Worm (Caenorhabditis elegans) whole organism, L2 larva: Measurements from ENCODE around the gene str-39.

ENCODE experiments used
- C34F6.9 ChIP-seq: fragments of 150-350 bp; optimal IDR thresholded peaks from 2 replicates; lab custom pipeline; 2014; ENCODE audit warnings: missing biosample characterization, missing genetic modification characterization
- F13H6.1 ChIP-seq: sonication (generic microtip); optimal IDR thresholded peaks from 2 replicates; lab custom pipeline; 2016; ENCODE audit warnings: missing genetic modification characterization, missing compliant biosample characterization
- R02D3.7 ChIP-seq: fragments of 150-350 bp; optimal IDR thresholded peaks from 2 replicates; lab custom pipeline; 2014; ENCODE audit warnings: missing biosample characterization, missing genetic modification characterization
- Y55F3AM.14 ChIP-seq: fragments of 200-800 bp; sonication (Bioruptor generic); optimal IDR thresholded peaks from 2 replicates; lab custom pipeline; 2018; ENCODE audit warnings: mild to moderate bottlenecking, missing genetic modification characterization, missing compliant biosample characterization
- ZK546.5 ChIP-seq: sonication (generic microtip); optimal IDR thresholded peaks from 2 replicates; lab custom pipeline; 2017; ENCODE audit warnings: missing biosample characterization, missing genetic modification characterization
- alr-1 ChIP-seq: fragments of 150-350 bp; optimal IDR thresholded peaks from 2 replicates; lab custom pipeline; 2014; ENCODE audit warnings: missing biosample characterization, missing genetic modification characterization
- aly-2 ChIP-seq: fragments of 150-350 bp; optimal IDR thresholded peaks from 2 replicates; lab custom pipeline; 2014; ENCODE audit warnings: missing biosample characterization, missing genetic modification characterization
- ama-1 ChIP-seq: fragments of 150-350 bp; optimal IDR thresholded peaks from 2 replicates; lab custom pipeline; 2018; ENCODE audit warnings: inconsistent platforms
- ceh-82 ChIP-seq: fragments of 150-350 bp; optimal IDR thresholded peaks from 2 replicates; lab custom pipeline; 2014; ENCODE audit warnings: missing biosample characterization, missing genetic modification characterization
- dmd-4 ChIP-seq: sonication (generic microtip); optimal IDR thresholded peaks from 2 replicates; lab custom pipeline; 2017; ENCODE audit warnings: missing biosample characterization, missing genetic modification characterization
- egl-27 ChIP-seq: sonication (generic microtip); optimal IDR thresholded peaks from 3 replicates; lab custom pipeline; 2017; ENCODE audit warnings: missing biosample characterization, missing genetic modification reagents, missing genetic modification characterization
- elt-1 ChIP-seq: fragments of 150-350 bp; optimal IDR thresholded peaks from 2 replicates; lab custom pipeline; 2014; ENCODE audit warnings: missing biosample characterization, missing genetic modification characterization
- elt-3 ChIP-seq: sonication (generic microtip); optimal IDR thresholded peaks from 2 replicates; lab custom pipeline; 2017; ENCODE audit warnings: missing biosample characterization, missing genetic modification characterization
- fos-1 ChIP-seq: fragments of 150-350 bp; optimal IDR thresholded peaks from 2 replicates; lab custom pipeline; 2014; ENCODE audit warnings: missing biosample characterization, missing genetic modification characterization
- gmeb-1 ChIP-seq: fragments of 150-350 bp; optimal IDR thresholded peaks from 2 replicates; lab custom pipeline; 2014; ENCODE audit warnings: missing biosample characterization, missing genetic modification characterization
- lin-11 ChIP-seq: fragments of 150-350 bp; sonication (generic microtip); optimal IDR thresholded peaks from 2 replicates; lab custom pipeline; 2014; ENCODE audit warnings: missing biosample characterization, missing genetic modification characterization, inconsistent platforms, mixed read lengths
- mbf-1 ChIP-seq: sonication (generic microtip); optimal IDR thresholded peaks from 2 replicates; lab custom pipeline; 2017; ENCODE audit warnings: missing biosample characterization, missing genetic modification characterization
- nhr-23 ChIP-seq: fragments of 150-350 bp; optimal IDR thresholded peaks from 2 replicates; lab custom pipeline; 2014; ENCODE audit warnings: missing biosample characterization, missing genetic modification reagents, missing genetic modification characterization
- nhr-77 ChIP-seq: fragments of 150-350 bp; optimal IDR thresholded peaks from 2 replicates; lab custom pipeline; 2014; ENCODE audit warnings: missing biosample characterization, missing genetic modification characterization
- peb-1 ChIP-seq: fragments of 150-350 bp; optimal IDR thresholded peaks from 2 replicates; lab custom pipeline; 2014; ENCODE audit warnings: missing biosample characterization, missing genetic modification characterization
- skn-1 ChIP-seq: sonication (generic microtip); optimal IDR thresholded peaks from 2 replicates; lab custom pipeline; 2017; ENCODE audit warnings: missing biosample characterization, missing genetic modification characterization
- sma-9 ChIP-seq, 2 experiments: fragments of 150-350 bp in 1 of 2; sonication (generic microtip) in 1 of 2; optimal IDR thresholded peaks; 2 replicates each; lab custom pipeline; 2014 to 2016; ENCODE audit warnings: missing genetic modification characterization in 2 of 2, mild to moderate bottlenecking in 1 of 2, missing biosample characterization in 1 of 2, missing compliant biosample characterization in 1 of 2, missing genetic modification reagents in 1 of 2, moderate library complexity in 1 of 2
- unc-39 ChIP-seq: fragments of 150-350 bp; optimal IDR thresholded peaks from 2 replicates; lab custom pipeline; 2014; ENCODE audit warnings: missing biosample characterization, missing genetic modification characterization
- unc-55 ChIP-seq: fragments of 150-350 bp; sonication (generic microtip); optimal IDR thresholded peaks from 3 replicates; lab custom pipeline; 2014; ENCODE audit warnings: missing biosample characterization, missing genetic modification reagents, missing genetic modification characterization
- unc-62 ChIP-seq: fragments of 150-350 bp; optimal IDR thresholded peaks from 2 replicates; lab custom pipeline; 2014; ENCODE audit warnings: missing biosample characterization, missing genetic modification reagents, missing genetic modification characterization
- ztf-1 ChIP-seq: fragments of 200-800 bp; sonication (Bioruptor generic); conservative IDR thresholded peaks from 2 replicates; pipeline ENCODE4 v1.3.6; 2022; ENCODE audit warnings: missing genetic modification characterization, missing compliant biosample characterization
- ztf-11 ChIP-seq: sonication (generic microtip); optimal IDR thresholded peaks from 2 replicates; lab custom pipeline; 2017; ENCODE audit warnings: missing biosample characterization, missing genetic modification characterization
- ztf-4 ChIP-seq: fragments of 150-350 bp; optimal IDR thresholded peaks from 2 replicates; lab custom pipeline; 2014; ENCODE audit warnings: missing biosample characterization, missing genetic modification characterization

str-39 gene

ce11 chrV:2836501-2836900 is 43.2 kb downstream of the str-39 start, which contains the start of gene srj-45:
TSS of gene srj-45 (minus strand) at chrV:2836601.
- TF ChIP-seq nhr-23: no peak
- TF ChIP-seq R02D3.7 (tag; lab: Kevin White, UChicago): no peak
- TF ChIP-seq F13H6.1 (tag; lab: Kevin White, UChicago): no peak
- no peak for TF ChIP-seq elt-3 (tag; lab: Kevin White, UChicago)
- TF ChIP-seq sma-9 (GFP tag; optimal IDR thresholded peaks at IDR 0.05; lab: Kevin White, UChicago): no peak
- TF ChIP-seq sma-9 (tag; optimal IDR thresholded peaks at IDR 0.05; lab: Kevin White, UChicago): no peak
- TF ChIP-seq alr-1 (tag; lab: Kevin White, UChicago): no peak
- no peak for TF ChIP-seq peb-1 (tag; lab: Kevin White, UChicago)
- no peak for TF ChIP-seq unc-55 (GFP tag; lab: Kevin White, UChicago)

- no peak for TF ChIP-seq ztf-1 (GFP tag; lab: Robert Waterston, UW)
- TF ChIP-seq skn-1: no peak
- no peak for TF ChIP-seq nhr-23
- no peak for TF ChIP-seq unc-39 (tag; lab: Kevin White, UChicago)
- no peak for TF ChIP-seq fos-1
- TF ChIP-seq gmeb-1 (tag; lab: Kevin White, UChicago): no peak
- TF ChIP-seq Y55F3AM.14: no peak
- no peak for TF ChIP-seq unc-55 (GFP tag; lab: Kevin White, UChicago)
- no peak for TF ChIP-seq R02D3.7 (tag; lab: Kevin White, UChicago)
- TF ChIP-seq ceh-82 (tag; lab: Kevin White, UChicago): no peak
- no peak for TF ChIP-seq elt-1
- no peak for TF ChIP-seq ama-1 (lab: Kevin White, UChicago)
- no peak for TF ChIP-seq ztf-4 (tag; lab: Kevin White, UChicago)
- no peak for TF ChIP-seq ZK546.5 (tag; lab: Kevin White, UChicago)
- no peak for TF ChIP-seq alr-1 (tag; lab: Kevin White, UChicago)
- no peak for TF ChIP-seq lin-11
Measured at ce11 chrV:2832666-2833065, 47.0 kb downstream of the str-39 start, which contains the start of gene srj-50. TSS of gene srj-50 (plus strand) at chrV:2832966.

- TF ChIP-seq unc-39 (tag; lab: Kevin White, UChicago): no peak
- TF ChIP-seq lin-11: no peak
- TF ChIP-seq dmd-4 (tag; lab: Kevin White, UChicago): no peak
- no peak for TF ChIP-seq aly-2
- no peak for TF ChIP-seq nhr-77 (tag; lab: Kevin White, UChicago)
- no peak for TF ChIP-seq nhr-23
- TF ChIP-seq egl-27 (tag; lab: Kevin White, UChicago): no peak
- TF ChIP-seq C34F6.9 (tag; lab: Kevin White, UChicago): no peak
- TF ChIP-seq unc-62 (GFP tag; lab: Kevin White, UChicago): no peak
- TF ChIP-seq mbf-1 (tag; lab: Kevin White, UChicago): no peak
- TF ChIP-seq skn-1: no peak
- TF ChIP-seq ztf-11 (tag; lab: Kevin White, UChicago): no peak
Measured at ce11 chrV:2830817-2831216, 48.9 kb downstream of the str-39 start, which contains the start of gene srw-2. TSS of gene srw-2 (plus strand) at chrV:2830878.
